Fruit fly (Drosophila melanogaster) whole organism, embryonic: ENCODE data around the gene scramb2.
A peak's percentile ranks its signal among the peaks of the same experiment; 100 is the strongest.

Experiments
- Ada2b ChIP-seq: fragments of 200-800 bp; sonication (Bioruptor generic); IDR thresholded peaks from 2 replicates; pipeline ENCODE4 v1.3.6; 2022; ENCODE audit warnings: missing biosample characterization, missing genetic modification characterization
- Bteb2 ChIP-seq: fragments of 200-800 bp; sonication (Bioruptor generic); optimal IDR thresholded peaks from 2 replicates; lab custom pipeline; 2016; ENCODE audit warnings: missing biosample characterization, missing genetic modification characterization
- CG11247 ChIP-seq: fragments of 200-800 bp; sonication (Bioruptor generic); IDR thresholded peaks from 2 replicates; pipeline ENCODE4 v1.3.6; 2022; ENCODE audit warnings: missing biosample characterization, missing genetic modification characterization
- CG11398 ChIP-seq: fragments of 200-800 bp; sonication (Bioruptor generic); optimal IDR thresholded peaks from 2 replicates; lab custom pipeline; 2016; ENCODE audit warnings: missing biosample characterization, missing genetic modification characterization
- CG12942 ChIP-seq: fragments of 200-800 bp; sonication (Bioruptor generic); optimal IDR thresholded peaks from 3 replicates; lab custom pipeline; 2016; ENCODE audit warnings: missing biosample characterization, missing genetic modification characterization
- CG13123 ChIP-seq: fragments of 200-800 bp; sonication (Bioruptor generic); optimal IDR thresholded peaks from 2 replicates; lab custom pipeline; 2016; ENCODE audit warnings: missing biosample characterization, missing genetic modification characterization
- CG13624 ChIP-seq: fragments of 200-800 bp; sonication (Bioruptor generic); optimal IDR thresholded peaks from 2 replicates; lab custom pipeline; 2016; ENCODE audit warnings: missing biosample characterization, missing genetic modification characterization
- CG14710 ChIP-seq: fragments of 200-800 bp; sonication (Bioruptor generic); optimal IDR thresholded peaks from 3 replicates; lab custom pipeline; 2019; ENCODE audit warnings: missing biosample characterization, mild to moderate bottlenecking, missing genetic modification characterization, moderate library complexity
- CG1602 ChIP-seq: fragments of 200-800 bp; sonication (Bioruptor generic); optimal IDR thresholded peaks from 3 replicates; lab custom pipeline; 2016; ENCODE audit warnings: missing biosample characterization, missing genetic modification characterization
- CG17912 ChIP-seq: fragments of 200-800 bp; sonication (Bioruptor generic); optimal IDR thresholded peaks from 2 replicates; lab custom pipeline; 2018; ENCODE audit warnings: missing biosample characterization, mild to moderate bottlenecking, missing genetic modification characterization
- CG18476 ChIP-seq: fragments of 200-800 bp; sonication (Bioruptor generic); optimal IDR thresholded peaks from 2 replicates; lab custom pipeline; 2016; ENCODE audit warnings: missing biosample characterization, mild to moderate bottlenecking, missing genetic modification characterization
- CG43689 ChIP-seq: fragments of 200-800 bp; sonication (Bioruptor generic); IDR thresholded peaks from 2 replicates; pipeline ENCODE4 v1.3.6; 2022; ENCODE audit warnings: missing biosample characterization, missing genetic modification characterization
- CG4404 ChIP-seq: fragments of 200-800 bp; sonication (Bioruptor generic); IDR thresholded peaks from 2 replicates; pipeline ENCODE4 v1.3.6; 2022; ENCODE audit warnings: missing biosample characterization, missing genetic modification characterization
- CG4617 ChIP-seq: fragments of 200-800 bp; sonication (Bioruptor generic); optimal IDR thresholded peaks from 3 replicates; lab custom pipeline; 2016; ENCODE audit warnings: missing biosample characterization, missing genetic modification characterization, borderline replicate concordance
- CG6175 ChIP-seq: fragments of 200-800 bp; sonication (Bioruptor generic); IDR thresholded peaks from 3 replicates; pipeline ENCODE4 v1.3.6; 2022; ENCODE audit warnings: missing biosample characterization, missing genetic modification characterization
- CG6272 ChIP-seq: fragments of 200-800 bp; sonication (Bioruptor generic); IDR thresholded peaks from 2 replicates; pipeline ENCODE4 v1.3.6; 2022; ENCODE audit warnings: missing biosample characterization, missing genetic modification characterization
- CG8924 ChIP-seq: fragments of 200-800 bp; optimal IDR thresholded peaks from 3 replicates; lab custom pipeline; 2019; ENCODE audit warnings: missing biosample characterization, mild to moderate bottlenecking, missing genetic modification characterization, moderate library complexity
- Dad ChIP-seq: fragments of 200-800 bp; sonication (Bioruptor generic); optimal IDR thresholded peaks from 3 replicates; lab custom pipeline; 2016; ENCODE audit warnings: missing biosample characterization, missing genetic modification characterization
- Dip3 ChIP-seq: fragments of 200-800 bp; sonication (Bioruptor generic); optimal IDR thresholded peaks from 3 replicates; lab custom pipeline; 2016; ENCODE audit warnings: missing biosample characterization, missing genetic modification characterization
- E2f1 ChIP-seq: fragments of 200-800 bp; sonication (Bioruptor generic); IDR thresholded peaks from 2 replicates; pipeline ENCODE4 v1.3.6; 2022; ENCODE audit warnings: missing biosample characterization, missing genetic modification characterization
- Fer1 ChIP-seq: fragments of 200-800 bp; sonication (Bioruptor generic); optimal IDR thresholded peaks from 2 replicates; lab custom pipeline; 2017; ENCODE audit warnings: missing biosample characterization, mild to moderate bottlenecking, missing genetic modification characterization
- HHEX ChIP-seq: fragments of 200-800 bp; sonication (Bioruptor generic); optimal IDR thresholded peaks from 3 replicates; lab custom pipeline; 2017; ENCODE audit warnings: missing biosample characterization, mild to moderate bottlenecking, missing genetic modification characterization, missing genetic modification reagents
- Jarid2 ChIP-seq: fragments of 200-800 bp; sonication (Bioruptor generic); optimal IDR thresholded peaks from 3 replicates; lab custom pipeline; 2017; ENCODE audit warnings: mild to moderate bottlenecking, missing biosample characterization, missing genetic modification reagents, missing genetic modification characterization
- MESR4 ChIP-seq: fragments of 200-800 bp; sonication (Bioruptor generic); optimal IDR thresholded peaks from 2 replicates; lab custom pipeline; 2018; ENCODE audit warnings: missing biosample characterization, mild to moderate bottlenecking, missing genetic modification characterization, moderate library complexity
- Mes4 ChIP-seq: fragments of 200-800 bp; sonication (Bioruptor generic); optimal IDR thresholded peaks from 2 replicates; lab custom pipeline; 2016; ENCODE audit warnings: missing biosample characterization, missing genetic modification characterization
- NK7.1 ChIP-seq: fragments of 200-800 bp; sonication (Bioruptor generic); optimal IDR thresholded peaks from 3 replicates; lab custom pipeline; 2016; ENCODE audit warnings: missing biosample characterization, missing genetic modification characterization
- Spps ChIP-seq: fragments of 200-800 bp; sonication (Bioruptor generic); optimal IDR thresholded peaks from 2 replicates; lab custom pipeline; 2018; ENCODE audit warnings: missing biosample characterization, mild to moderate bottlenecking, missing genetic modification characterization
- Ssrp ChIP-seq: fragments of 200-800 bp; sonication (Bioruptor generic); optimal IDR thresholded peaks from 2 replicates; lab custom pipeline; 2018; ENCODE audit warnings: missing biosample characterization, mild to moderate bottlenecking, missing genetic modification characterization, moderate library complexity
- Usf ChIP-seq: fragments of 200-800 bp; sonication (Bioruptor generic); optimal IDR thresholded peaks from 2 replicates; lab custom pipeline; 2017; ENCODE audit warnings: missing genotype, missing biosample characterization, missing genetic modification characterization
- Xbp1 ChIP-seq: fragments of 200-800 bp; sonication (Bioruptor generic); optimal IDR thresholded peaks from 3 replicates; lab custom pipeline; 2016; ENCODE audit warnings: missing biosample characterization, mild to moderate bottlenecking, missing genetic modification characterization
- al ChIP-seq: fragments of 200-800 bp; sonication (Bioruptor generic); IDR thresholded peaks from 2 replicates; pipeline ENCODE4 v1.3.6; 2022; ENCODE audit warnings: missing biosample characterization, missing genetic modification characterization
- aop ChIP-seq: fragments of 200-800 bp; sonication (Bioruptor generic); IDR thresholded peaks from 2 replicates; pipeline ENCODE4 v1.3.6; 2022; ENCODE audit warnings: missing biosample characterization, missing genetic modification characterization
- ash1 ChIP-seq: fragments of 200-800 bp; sonication (Bioruptor generic); optimal IDR thresholded peaks from 2 replicates; lab custom pipeline; 2018; ENCODE audit warnings: missing biosample characterization, mild to moderate bottlenecking, missing genetic modification characterization
- bab2 ChIP-seq: fragments of 200-800 bp; sonication (Bioruptor generic); optimal IDR thresholded peaks from 2 replicates; lab custom pipeline; 2016; ENCODE audit warnings: missing biosample characterization, missing genetic modification characterization
- bcd ChIP-seq: fragments of 200-800 bp; sonication (Bioruptor generic); optimal IDR thresholded peaks from 2 replicates; lab custom pipeline; 2017; ENCODE audit warnings: missing biosample characterization, mild to moderate bottlenecking, missing genetic modification characterization
- danr ChIP-seq: fragments of 200-800 bp; sonication (Bioruptor generic); IDR thresholded peaks from 2 replicates; pipeline ENCODE4 v1.3.6; 2022; ENCODE audit warnings: missing biosample characterization, missing genetic modification characterization
- gsb-n ChIP-seq: fragments of 200-800 bp; sonication (Bioruptor generic); optimal IDR thresholded peaks from 3 replicates; lab custom pipeline; 2018; ENCODE audit warnings: missing biosample characterization, mild to moderate bottlenecking, missing genetic modification characterization
- hb ChIP-seq: fragments of 200-800 bp; sonication (Bioruptor generic); IDR thresholded peaks from 3 replicates; pipeline ENCODE4 v1.3.6; 2022; ENCODE audit warnings: missing biosample characterization, missing genetic modification characterization; ENCODE audit not compliant: partially characterized antibody
- mirr ChIP-seq: fragments of 200-800 bp; sonication (Bioruptor generic); optimal IDR thresholded peaks from 3 replicates; lab custom pipeline; 2018; ENCODE audit warnings: missing biosample characterization, mild to moderate bottlenecking, missing genetic modification characterization
- mld ChIP-seq: fragments of 200-800 bp; sonication (Bioruptor generic); IDR thresholded peaks from 3 replicates; pipeline ENCODE4 v1.3.6; 2022; ENCODE audit warnings: missing biosample characterization, missing genetic modification characterization; ENCODE audit not compliant: partially characterized antibody
- nerfin-2 ChIP-seq: fragments of 200-800 bp; sonication (Bioruptor generic); IDR thresholded peaks from 2 replicates; pipeline ENCODE4 v1.3.6; 2022; ENCODE audit warnings: missing biosample characterization, missing genetic modification characterization; ENCODE audit not compliant: partially characterized antibody
- oc ChIP-seq: fragments of 200-800 bp; sonication (Bioruptor generic); optimal IDR thresholded peaks from 2 replicates; lab custom pipeline; 2018; ENCODE audit warnings: missing biosample characterization, mild to moderate bottlenecking, missing genetic modification characterization, moderate library complexity
- pan ChIP-seq, 4 experiments: fragments of >200 bp in 3 of 4; fragments of 200-800 bp in 1 of 4; sonication (Bioruptor generic) in 1 of 4; optimal IDR thresholded peaks in 3 of 4; IDR thresholded peaks in 1 of 4; 2 replicates each; pipeline versions ENCODE4 v1.3.6 to Lab custom; 2017 to 2022; ENCODE audit warnings: missing biosample characterization in 2 of 4, missing genetic modification characterization in 2 of 4, mixed read lengths in 1 of 4
- shn ChIP-seq: fragments of 200-800 bp; sonication (Bioruptor generic); optimal IDR thresholded peaks from 3 replicates; lab custom pipeline; 2016; ENCODE audit warnings: missing biosample characterization, missing genetic modification characterization
- sr ChIP-seq: fragments of 200-800 bp; sonication (Bioruptor generic); IDR thresholded peaks from 3 replicates; pipeline ENCODE4 v1.3.6; 2022; ENCODE audit warnings: missing biosample characterization, missing genetic modification characterization
- stc ChIP-seq: fragments of 200-800 bp; sonication (Bioruptor generic); IDR thresholded peaks from 2 replicates; pipeline ENCODE4 v1.3.6; 2022; ENCODE audit warnings: missing biosample characterization, missing genetic modification characterization
- tll ChIP-seq, 2 experiments: fragments of 200-800 bp in 1 of 2; fragments of >200 bp in 1 of 2; sonication (Bioruptor generic) in 1 of 2; optimal IDR thresholded peaks; 2 replicates each; lab custom pipeline; 2017 to 2019; ENCODE audit warnings: missing biosample characterization in 2 of 2, missing genetic modification characterization in 2 of 2, mild to moderate bottlenecking in 1 of 2, moderate library complexity in 1 of 2
- tx ChIP-seq: fragments of 200-800 bp; sonication (Bioruptor generic); optimal IDR thresholded peaks from 2 replicates; lab custom pipeline; 2016; ENCODE audit warnings: missing biosample characterization, missing genetic modification characterization
- wdn ChIP-seq: fragments of 200-800 bp; sonication (Bioruptor generic); IDR thresholded peaks from 2 replicates; pipeline ENCODE4 v1.3.6; 2022; ENCODE audit warnings: missing biosample characterization, missing genetic modification characterization

scramb2 gene

DNA sequence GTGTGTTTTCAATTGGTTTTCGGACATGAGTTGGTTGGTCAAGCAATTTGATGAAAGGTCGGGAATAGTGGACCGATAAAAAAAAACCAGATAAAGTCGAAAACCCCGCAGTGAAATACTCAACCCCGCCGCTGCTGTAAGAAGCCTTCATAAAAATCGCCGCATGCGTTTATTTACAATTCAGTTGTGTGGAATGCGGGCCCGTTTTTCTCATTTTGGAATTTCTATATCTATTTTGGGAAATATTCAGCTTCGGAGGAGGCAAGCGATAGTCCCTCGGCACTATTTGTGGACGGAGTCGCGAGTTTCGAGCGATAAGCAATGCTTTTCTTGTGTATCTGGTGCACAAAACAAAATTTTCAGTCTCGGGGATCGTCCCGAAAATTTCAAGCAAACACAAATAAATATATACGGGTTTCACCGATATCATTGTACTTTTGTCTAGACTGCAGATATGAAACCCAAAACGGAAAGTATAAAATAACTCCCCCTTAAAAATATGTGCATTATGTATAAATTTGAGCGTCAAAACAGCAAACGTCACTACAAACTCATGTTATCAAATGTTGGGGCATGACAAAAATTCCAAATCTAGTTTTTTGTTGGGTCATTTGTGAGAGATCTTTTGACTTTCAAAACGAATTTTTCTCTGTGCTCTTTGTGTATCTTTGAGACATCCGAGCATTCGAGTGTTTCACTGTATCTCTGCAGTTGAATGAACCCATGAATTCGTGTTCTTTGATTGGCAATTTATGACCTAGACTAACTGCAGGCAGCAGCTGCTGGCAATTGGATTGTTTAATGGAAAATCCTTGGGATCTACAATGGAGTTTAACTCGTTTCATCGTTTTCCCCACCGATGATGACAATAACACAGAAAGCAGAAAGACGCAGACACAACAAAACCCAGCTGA is 12.6 kb upstream of the scramb2 start (continued):
- TF ChIP-seq aop (GFP tag; lab: Robert Waterston, UW) (no peak), CG4404 (GFP tag; lab: Robert Waterston, UW) (no peak), CG17912 (no peak), CG6272 (GFP tag; lab: Robert Waterston, UW) (no peak), NK7.1 (GFP tag; lab: Kevin White, UChicago) (no peak), CG1602 (GFP tag; lab: Kevin White, UChicago) (no peak), bcd (no peak), tx (GFP tag; lab: Kevin White, UChicago) (no peak), CG13123 (GFP tag; lab: Kevin White, UChicago) (no peak), CG18476 (GFP tag; lab: Kevin White, UChicago) (no peak), Xbp1 (GFP tag; lab: Kevin White, UChicago) (no peak), Mes4 (no peak), danr (GFP tag; lab: Robert Waterston, UW) (no peak), mirr (GFP tag; lab: Kevin White, UChicago) (no peak), CG14710 (tag; lab: Kevin White, UChicago) (peak; percentile 30), Dad (no peak), CG12942 (GFP tag; lab: Kevin White, UChicago) (no peak), CG13624 (GFP tag; lab: Kevin White, UChicago) (no peak), tll (GFP tag; optimal IDR thresholded peaks at IDR 0.05; lab: Kevin White, UChicago) (no peak), CG11398 (GFP tag; lab: Kevin White, UChicago) (no peak), gsb-n (peak; percentile 47), Jarid2 (GFP tag; lab: Kevin White, UChicago) (no peak), CG11247 (GFP tag; lab: Robert Waterston, UW) (no peak), Bteb2 (GFP tag; lab: Kevin White, UChicago) (no peak), E2f1 (GFP tag; lab: Robert Waterston, UW) (no peak), Ssrp (tag; lab: Kevin White, UChicago) (peak; percentile 45), nerfin-2 (GFP tag; lab: Robert Waterston, UW) (no peak), MESR4 (GFP tag; lab: Kevin White, UChicago) (no peak), bab2 (GFP tag; lab: Kevin White, UChicago) (peak; percentile 42), CG8924 (tag; lab: Kevin White, UChicago) (peak; percentile 35), hb (GFP tag; lab: Robert Waterston, UW) (no peak), Fer1 (no peak), Ada2b (no peak), ash1 (GFP tag; lab: Kevin White, UChicago) (no peak), mld (no peak), shn (GFP tag; lab: Kevin White, UChicago) (no peak), Spps (tag; lab: Kevin White, UChicago) (peak; percentile 22), oc (no peak), CG43689 (GFP tag; lab: Robert Waterston, UW) (no peak), CG6175 (GFP tag; lab: Robert Waterston, UW) (no peak), Usf (GFP tag; lab: Kevin White, UChicago) (no peak), HHEX (GFP tag; lab: Kevin White, UChicago) (no peak), wdn (GFP tag; lab: Robert Waterston, UW) (no peak), Dip3 (GFP tag; lab: Kevin White, UChicago) (no peak), pan (optimal IDR thresholded peaks at IDR 0.05; lab: Kevin White, UChicago) (no peak), pan (GFP tag; optimal IDR thresholded peaks at IDR 0.05 in 1 of 2, IDR thresholded peaks at IDR 0.05 in 1 of 2) (no peak), stc (GFP tag; lab: Robert Waterston, UW) (no peak), sr (GFP tag; lab: Robert Waterston, UW) (no peak), al (no peak), CG4617 (no peak)
